Fruit fly (Drosophila melanogaster) whole organism, embryonic: Measurements from ENCODE around the gene Fbp1.

Experiments used
- ATbp ChIP-seq: fragments of 200-800 bp; sonication (Bioruptor generic); optimal IDR thresholded peaks from 2 replicates; lab custom pipeline; 2017; ENCODE audit warnings: missing biosample characterization, mild to moderate bottlenecking, missing genetic modification characterization, missing genetic modification reagents
- Atf3 ChIP-seq: fragments of 200-800 bp; sonication (Bioruptor generic); optimal IDR thresholded peaks from 3 replicates; lab custom pipeline; 2016; ENCODE audit warnings: missing biosample characterization, missing genetic modification characterization
- CG10462 ChIP-seq: fragments of 200-800 bp; sonication (Bioruptor generic); optimal IDR thresholded peaks from 2 replicates; lab custom pipeline; 2016; ENCODE audit warnings: missing biosample characterization, missing genetic modification characterization
- CG11398 ChIP-seq: fragments of 200-800 bp; sonication (Bioruptor generic); optimal IDR thresholded peaks from 2 replicates; lab custom pipeline; 2016; ENCODE audit warnings: missing biosample characterization, missing genetic modification characterization
- CG12219 ChIP-seq: fragments of 200-800 bp; sonication (Bioruptor generic); optimal IDR thresholded peaks from 3 replicates; lab custom pipeline; 2018; ENCODE audit warnings: missing biosample characterization, mild to moderate bottlenecking, missing genetic modification characterization
- CG14710 ChIP-seq: fragments of 200-800 bp; sonication (Bioruptor generic); optimal IDR thresholded peaks from 3 replicates; lab custom pipeline; 2019; ENCODE audit warnings: missing biosample characterization, mild to moderate bottlenecking, missing genetic modification characterization, moderate library complexity
- CG14860 ChIP-seq: fragments of 200-800 bp; sonication (Bioruptor generic); IDR thresholded peaks from 3 replicates; pipeline ENCODE4 v1.3.6; 2022; ENCODE audit warnings: missing biosample characterization, missing genetic modification characterization; ENCODE audit not compliant: partially characterized antibody
- CG15601 ChIP-seq: fragments of 200-800 bp; sonication (Bioruptor generic); optimal IDR thresholded peaks from 3 replicates; lab custom pipeline; 2019; ENCODE audit warnings: missing biosample characterization, mild to moderate bottlenecking, missing genetic modification characterization, moderate library complexity
- CG16863 ChIP-seq: fragments of 200-800 bp; sonication (Bioruptor generic); optimal IDR thresholded peaks from 3 replicates; lab custom pipeline; 2016; ENCODE audit warnings: missing biosample characterization, missing genetic modification characterization
- CG30403 ChIP-seq: fragments of 200-800 bp; sonication (Bioruptor generic); optimal IDR thresholded peaks from 3 replicates; lab custom pipeline; 2016; ENCODE audit warnings: missing biosample characterization, missing genetic modification characterization
- CG6272 ChIP-seq: fragments of 200-800 bp; sonication (Bioruptor generic); IDR thresholded peaks from 2 replicates; pipeline ENCODE4 v1.3.6; 2022; ENCODE audit warnings: missing biosample characterization, missing genetic modification characterization
- CG6765 ChIP-seq: fragments of 200-800 bp; sonication (Bioruptor generic); optimal IDR thresholded peaks from 3 replicates; lab custom pipeline; 2017; ENCODE audit warnings: missing biosample characterization, mild to moderate bottlenecking, missing genetic modification characterization
- CG6791 ChIP-seq: fragments of 200-800 bp; sonication (Bioruptor generic); IDR thresholded peaks from 3 replicates; pipeline ENCODE4 v1.3.6; 2022; ENCODE audit warnings: missing biosample characterization, missing genetic modification characterization; ENCODE audit not compliant: partially characterized antibody
- CG7786 ChIP-seq: fragments of 200-800 bp; sonication (Bioruptor generic); optimal IDR thresholded peaks from 2 replicates; lab custom pipeline; 2016; ENCODE audit warnings: missing biosample characterization, missing genetic modification characterization
- CG7839 ChIP-seq: fragments of 200-800 bp; sonication (Bioruptor generic); optimal IDR thresholded peaks from 3 replicates; lab custom pipeline; 2018; ENCODE audit warnings: missing biosample characterization, mild to moderate bottlenecking, missing genetic modification characterization, moderate library complexity
- CG9797 ChIP-seq: fragments of 200-800 bp; sonication (Bioruptor generic); optimal IDR thresholded peaks from 3 replicates; lab custom pipeline; 2018; ENCODE audit warnings: missing biosample characterization, mild to moderate bottlenecking, missing genetic modification characterization
- CG9932 ChIP-seq: fragments of 200-800 bp; sonication (Bioruptor generic); IDR thresholded peaks from 2 replicates; pipeline ENCODE4 v1.3.6; 2022; ENCODE audit warnings: missing biosample characterization, missing genetic modification characterization
- ERR ChIP-seq: fragments of 200-800 bp; sonication (Bioruptor generic); optimal IDR thresholded peaks from 2 replicates; lab custom pipeline; 2016; ENCODE audit warnings: missing biosample characterization, missing genetic modification characterization
- Ets65A ChIP-seq: fragments of 200-800 bp; sonication (Bioruptor generic); peaks from one replicate; lab custom pipeline; 2016; ENCODE audit warnings: missing biosample characterization, missing genetic modification characterization
- Hand ChIP-seq: fragments of 200-800 bp; sonication (Bioruptor generic); optimal IDR thresholded peaks from 2 replicates; lab custom pipeline; 2017; ENCODE audit warnings: mild to moderate bottlenecking, missing biosample characterization, missing genetic modification reagents, missing genetic modification characterization
- Hr3 ChIP-seq: fragments of 200-800 bp; sonication (Bioruptor generic); optimal IDR thresholded peaks from 3 replicates; lab custom pipeline; 2016; ENCODE audit warnings: missing biosample characterization, missing genetic modification characterization
- NC2α ChIP-seq: fragments of 200-800 bp; sonication (Bioruptor generic); optimal IDR thresholded peaks from 2 replicates; lab custom pipeline; 2016; ENCODE audit warnings: missing biosample characterization, missing genetic modification characterization
- NC2β ChIP-seq: fragments of 200-800 bp; sonication (Bioruptor generic); optimal IDR thresholded peaks from 2 replicates; lab custom pipeline; 2016; ENCODE audit warnings: missing biosample characterization, missing genetic modification characterization
- NFAT ChIP-seq: fragments of 200-800 bp; sonication (Bioruptor generic); IDR thresholded peaks from 2 replicates; pipeline ENCODE4 v1.3.6; 2022; ENCODE audit warnings: missing biosample characterization, missing genetic modification characterization
- Neu2 ChIP-seq: fragments of 200-800 bp; sonication (Bioruptor generic); optimal IDR thresholded peaks from 3 replicates; lab custom pipeline; 2016; ENCODE audit warnings: missing biosample characterization, missing genetic modification characterization, borderline replicate concordance
- Oli ChIP-seq: fragments of 200-800 bp; sonication (Bioruptor generic); optimal IDR thresholded peaks from 2 replicates; lab custom pipeline; 2018; ENCODE audit warnings: missing biosample characterization, mild to moderate bottlenecking, missing genetic modification characterization, moderate library complexity
- PHDP ChIP-seq: fragments of 200-800 bp; sonication (Bioruptor generic); optimal IDR thresholded peaks from 3 replicates; lab custom pipeline; 2018; ENCODE audit warnings: missing biosample characterization, mild to moderate bottlenecking, missing genetic modification characterization, moderate library complexity
- Pdp1 ChIP-seq, 2 experiments: fragments of 200-800 bp; sonication (Bioruptor generic); optimal IDR thresholded peaks; 3 replicates each; lab custom pipeline; 2016; ENCODE audit warnings: missing biosample characterization in 2 of 2, missing genetic modification characterization in 2 of 2, mild to moderate bottlenecking in 1 of 2, moderate library complexity in 1 of 2
- Sin3A ChIP-seq: fragments of >200 bp; optimal IDR thresholded peaks from 2 replicates; lab custom pipeline; 2018
- Sox102F ChIP-seq: fragments of 200-800 bp; sonication (Bioruptor generic); optimal IDR thresholded peaks from 2 replicates; lab custom pipeline; 2018; ENCODE audit warnings: missing biosample characterization, mild to moderate bottlenecking, missing genetic modification characterization, moderate library complexity
- Sry-β ChIP-seq: fragments of 200-800 bp; sonication (Bioruptor generic); optimal IDR thresholded peaks from 2 replicates; lab custom pipeline; 2018; ENCODE audit warnings: missing biosample characterization, mild to moderate bottlenecking, missing genetic modification characterization, moderate library complexity
- Ssrp ChIP-seq: fragments of 200-800 bp; sonication (Bioruptor generic); optimal IDR thresholded peaks from 2 replicates; lab custom pipeline; 2018; ENCODE audit warnings: missing biosample characterization, mild to moderate bottlenecking, missing genetic modification characterization, moderate library complexity
- ci ChIP-seq: fragments of 200-800 bp; sonication (Bioruptor generic); IDR thresholded peaks from 3 replicates; pipeline ENCODE4 v1.3.6; 2022; ENCODE audit warnings: missing biosample characterization, missing genetic modification characterization
- dpn ChIP-seq, 2 experiments: fragments of 200-800 bp; sonication (Bioruptor generic); optimal IDR thresholded peaks; 3 replicates each; lab custom pipeline; 2016; ENCODE audit warnings: missing biosample characterization in 2 of 2, missing genetic modification characterization in 2 of 2
- ewg ChIP-seq: fragments of 200-800 bp; sonication (Bioruptor generic); optimal IDR thresholded peaks from 3 replicates; lab custom pipeline; 2017; ENCODE audit warnings: mild to moderate bottlenecking, missing biosample characterization, missing genetic modification reagents, missing genetic modification characterization
- gsb-n ChIP-seq: fragments of 200-800 bp; sonication (Bioruptor generic); optimal IDR thresholded peaks from 3 replicates; lab custom pipeline; 2018; ENCODE audit warnings: missing biosample characterization, mild to moderate bottlenecking, missing genetic modification characterization
- ham ChIP-seq: fragments of 200-800 bp; sonication (Bioruptor generic); IDR thresholded peaks from 2 replicates; pipeline ENCODE4 v1.3.6; 2022; ENCODE audit warnings: missing biosample characterization, missing genetic modification characterization
- klu ChIP-seq: fragments of 200-800 bp; sonication (Bioruptor generic); IDR thresholded peaks from 2 replicates; pipeline ENCODE4 v1.3.6; 2022; ENCODE audit warnings: missing biosample characterization, missing genetic modification characterization
- pan ChIP-seq, 4 experiments: fragments of >200 bp in 3 of 4; fragments of 200-800 bp in 1 of 4; sonication (Bioruptor generic) in 1 of 4; optimal IDR thresholded peaks in 3 of 4; IDR thresholded peaks in 1 of 4; 2 replicates each; pipeline versions ENCODE4 v1.3.6 to Lab custom; 2017 to 2022; ENCODE audit warnings: missing biosample characterization in 2 of 4, missing genetic modification characterization in 2 of 4, mixed read lengths in 1 of 4
- prd ChIP-seq, 3 experiments: fragments of >200 bp in 2 of 3; fragments of 200-800 bp in 1 of 3; sonication (Bioruptor generic) in 1 of 3; optimal IDR thresholded peaks in 2 of 3; IDR thresholded peaks in 1 of 3; 2 replicates in 2 of 3; 3 replicates in 1 of 3; pipeline versions ENCODE4 v1.3.6 to Lab custom; 2017 to 2022; ENCODE audit warnings: missing biosample characterization in 1 of 3, missing genetic modification characterization in 1 of 3
- ranshi ChIP-seq: fragments of 200-800 bp; sonication (Bioruptor generic); IDR thresholded peaks from 2 replicates; pipeline ENCODE4 v1.3.6; 2022; ENCODE audit warnings: missing biosample characterization, missing genetic modification characterization
- row ChIP-seq: fragments of 200-800 bp; sonication (Bioruptor generic); IDR thresholded peaks from 3 replicates; pipeline ENCODE4 v1.3.6; 2022; ENCODE audit warnings: missing biosample characterization, missing genetic modification characterization
- sc ChIP-seq, 3 experiments: fragments of >200 bp in 2 of 3; fragments of 200-800 bp in 1 of 3; sonication (Bioruptor generic) in 1 of 3; optimal IDR thresholded peaks; 2 replicates in 2 of 3; 3 replicates in 1 of 3; lab custom pipeline; 2017; ENCODE audit warnings: mild to moderate bottlenecking in 1 of 3, missing biosample characterization in 1 of 3, missing genetic modification characterization in 1 of 3, missing genetic modification reagents in 1 of 3
- tio ChIP-seq: fragments of 200-800 bp; sonication (Bioruptor generic); optimal IDR thresholded peaks from 2 replicates; lab custom pipeline; 2017; ENCODE audit warnings: missing biosample characterization, missing genetic modification characterization, inconsistent platforms
- ttk ChIP-seq: fragments of 200-800 bp; sonication (Bioruptor generic); IDR thresholded peaks from 2 replicates; pipeline ENCODE4 v2.1.2; 2022; ENCODE audit warnings: missing biosample characterization, missing genetic modification characterization
- tup ChIP-seq: fragments of 200-800 bp; sonication (Bioruptor generic); optimal IDR thresholded peaks from 2 replicates; lab custom pipeline; 2016; ENCODE audit warnings: missing biosample characterization, mild to moderate bottlenecking, missing genetic modification characterization, moderate library complexity
- usp ChIP-seq: fragments of >200 bp; optimal IDR thresholded peaks from 2 replicates; lab custom pipeline; 2017; ENCODE audit warnings: missing biosample characterization, missing genetic modification characterization
- zfh1 ChIP-seq: fragments of 200-800 bp; sonication (Bioruptor generic); IDR thresholded peaks from 3 replicates; pipeline ENCODE4 v1.3.6; 2022; ENCODE audit warnings: missing biosample characterization, missing genetic modification characterization

The Fbp1 gene

dm6 chr3L:14101421-14102130 lies 3.7 kb upstream of the Fbp1 start (continued):
- TF ChIP-seq klu: no peak
- TF ChIP-seq CG9932 (GFP tag; lab: Robert Waterston, UW): no peak
- TF ChIP-seq ewg (GFP tag; lab: Kevin White, UChicago): no peak
- TF ChIP-seq CG15601 (tag; lab: Kevin White, UChicago): peak; percentile 31
- no peak for TF ChIP-seq CG11398 (GFP tag; lab: Kevin White, UChicago)
- TF ChIP-seq Sin3A: no peak
- no peak for TF ChIP-seq usp (GFP tag; lab: Kevin White, UChicago)
- TF ChIP-seq NC2β (GFP tag; lab: Kevin White, UChicago): no peak
- peak; percentile 38 for TF ChIP-seq Sox102F (GFP tag; lab: Kevin White, UChicago)
- no peak for TF ChIP-seq ham (GFP tag; lab: Robert Waterston, UW)
- TF ChIP-seq CG30403 (GFP tag; lab: Kevin White, UChicago): peak; percentile 6
- TF ChIP-seq Hand (GFP tag; lab: Kevin White, UChicago): no peak
- TF ChIP-seq CG16863: peak; percentile 16
- TF ChIP-seq NFAT (GFP tag; lab: Robert Waterston, UW): no peak
- TF ChIP-seq ci (GFP tag; lab: Robert Waterston, UW): peak; percentile 48; the same call in 1 of the 3 replicates
- TF ChIP-seq Sry-β (GFP tag; lab: Kevin White, UChicago): no peak
- peak; percentile 4 for TF ChIP-seq tio (GFP tag; lab: Kevin White, UChicago)
- peak; percentile 12 for TF ChIP-seq CG7786
- no peak for TF ChIP-seq tup (GFP tag; lab: Kevin White, UChicago)
- peak; percentile 32 for TF ChIP-seq PHDP (tag; lab: Kevin White, UChicago)
- peak; percentile 9 for TF ChIP-seq Hr3
- peak; percentile 30 for TF ChIP-seq Oli
- no peak for TF ChIP-seq Atf3
- no peak for TF ChIP-seq CG10462 (GFP tag; lab: Kevin White, UChicago)
- TF ChIP-seq sc (optimal IDR thresholded peaks at IDR 0.05; lab: Kevin White, UChicago): no peak
- TF ChIP-seq sc (GFP tag; optimal IDR thresholded peaks at IDR 0.05; lab: Kevin White, UChicago): peak; percentile 23
- no peak for TF ChIP-seq NC2α
- TF ChIP-seq zfh1 (GFP tag; lab: Robert Waterston, UW): 0 out of 3 replicates have a peak, but pooled peaks have one; percentile 47
- TF ChIP-seq CG6791 (GFP tag; lab: Robert Waterston, UW): no peak
- peak; percentile 59; the same call in 2 of the 3 replicates for TF ChIP-seq row
- TF ChIP-seq Ssrp (tag; lab: Kevin White, UChicago): peak; percentile 21
- no peak for TF ChIP-seq CG14860 (GFP tag; lab: Robert Waterston, UW)
- no peak for TF ChIP-seq pan (optimal IDR thresholded peaks at IDR 0.05; lab: Kevin White, UChicago)
- no peak for TF ChIP-seq pan (GFP tag; optimal IDR thresholded peaks at IDR 0.05 in 1 of 2, IDR thresholded peaks at IDR 0.05 in 1 of 2)
- no peak for TF ChIP-seq dpn (GFP tag; optimal IDR thresholded peaks at IDR 0.05; lab: Kevin White, UChicago)
- TF ChIP-seq ttk (GFP tag; lab: Robert Waterston, UW): peak; percentile 20; the same call in 1 of the 2 replicates
- TF ChIP-seq CG9797: no peak
- TF ChIP-seq CG6765 (GFP tag; lab: Kevin White, UChicago): no peak
- no peak for TF ChIP-seq Pdp1 (GFP tag; optimal IDR thresholded peaks at IDR 0.05; lab: Kevin White, UChicago)
- TF ChIP-seq gsb-n: peak; percentile 5
- peak; percentile 8 for TF ChIP-seq CG14710
- TF ChIP-seq Ets65A (GFP tag; lab: Kevin White, UChicago): peak; percentile 73
- TF ChIP-seq ATbp (GFP tag; lab: Kevin White, UChicago): no peak
- no peak for TF ChIP-seq CG6272 (GFP tag; lab: Robert Waterston, UW)
- TF ChIP-seq Neu2: no peak
- TF ChIP-seq prd (optimal IDR thresholded peaks at IDR 0.05; lab: Kevin White, UChicago): no peak
- peak; percentile 30; the same call in 1 of the 3 replicates for TF ChIP-seq prd (GFP tag; IDR thresholded peaks at IDR 0.05; lab: Robert Waterston, UW)
- peak; percentile 17 for TF ChIP-seq CG12219 (GFP tag; lab: Kevin White, UChicago)
- no peak for TF ChIP-seq ERR (GFP tag; lab: Kevin White, UChicago)
- TF ChIP-seq ranshi (GFP tag; lab: Robert Waterston, UW): peak; percentile 15; the same call in 1 of the 2 replicates
- TF ChIP-seq CG7839 (tag; lab: Kevin White, UChicago): no peak
